Worm (Caenorhabditis elegans) whole organism, dauer: ENCODE data around the gene T13C2.3.

Source experiments
- unc-62 ChIP-seq: sonication (generic microtip); optimal IDR thresholded peaks from 2 replicates; lab custom pipeline; 2017; ENCODE audit warnings: missing biosample characterization, missing genetic modification reagents, missing genetic modification characterization

Gene T13C2.3

DNA sequence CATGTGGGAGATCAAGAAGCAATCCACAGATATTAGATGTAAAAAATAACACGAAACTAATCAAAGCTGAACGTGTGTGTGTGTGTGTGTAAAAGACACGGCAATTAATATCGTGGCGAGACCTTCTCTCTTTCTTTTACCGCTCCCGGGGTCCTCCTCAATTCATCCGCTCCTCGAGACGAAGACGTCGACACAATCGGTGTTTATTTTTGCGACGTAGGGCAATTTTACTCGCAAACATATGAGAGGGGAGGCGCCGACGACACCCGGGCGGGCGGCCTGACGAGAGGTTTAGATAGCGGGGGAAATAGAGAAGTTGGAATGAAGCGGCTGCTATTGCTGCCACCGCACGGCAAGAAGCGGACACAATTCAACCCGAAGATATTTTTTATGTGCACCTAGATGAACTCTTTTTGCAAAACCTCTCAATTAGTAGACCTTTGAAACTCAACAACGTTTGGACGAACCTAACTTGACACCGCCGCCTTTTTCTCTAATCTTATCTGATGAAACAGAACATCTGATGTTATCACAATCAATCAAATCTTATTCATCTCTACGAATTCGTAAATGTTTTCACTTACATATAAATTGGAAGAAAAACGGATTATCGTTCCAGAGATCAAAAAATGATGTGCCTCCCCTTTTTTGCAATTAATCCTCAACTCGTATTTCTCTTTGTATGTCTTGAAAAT is 43.8 kb downstream of the T13C2.3 start:
- no peak for TF ChIP-seq unc-62 (GFP tag; lab: Kevin White, UChicago)

- no peak for TF ChIP-seq unc-62 (GFP tag; lab: Kevin White, UChicago)
These were observed 44.8 kb downstream of the T13C2.3 start for ce11 chrII:6833781-6834339.

- TF ChIP-seq unc-62 (GFP tag; lab: Kevin White, UChicago): no peak
These were observed 45.6 kb downstream of the T13C2.3 start, which contains the start of gene egl-27 for ce11 chrII:6834582-6835058. TSS of gene egl-27 (plus strand) at chrII:6835008.

ce11 chrII:6835500-6835899 is 46.5 kb downstream of the T13C2.3 start:
- TF ChIP-seq unc-62 (GFP tag; lab: Kevin White, UChicago): no peak

DNA sequence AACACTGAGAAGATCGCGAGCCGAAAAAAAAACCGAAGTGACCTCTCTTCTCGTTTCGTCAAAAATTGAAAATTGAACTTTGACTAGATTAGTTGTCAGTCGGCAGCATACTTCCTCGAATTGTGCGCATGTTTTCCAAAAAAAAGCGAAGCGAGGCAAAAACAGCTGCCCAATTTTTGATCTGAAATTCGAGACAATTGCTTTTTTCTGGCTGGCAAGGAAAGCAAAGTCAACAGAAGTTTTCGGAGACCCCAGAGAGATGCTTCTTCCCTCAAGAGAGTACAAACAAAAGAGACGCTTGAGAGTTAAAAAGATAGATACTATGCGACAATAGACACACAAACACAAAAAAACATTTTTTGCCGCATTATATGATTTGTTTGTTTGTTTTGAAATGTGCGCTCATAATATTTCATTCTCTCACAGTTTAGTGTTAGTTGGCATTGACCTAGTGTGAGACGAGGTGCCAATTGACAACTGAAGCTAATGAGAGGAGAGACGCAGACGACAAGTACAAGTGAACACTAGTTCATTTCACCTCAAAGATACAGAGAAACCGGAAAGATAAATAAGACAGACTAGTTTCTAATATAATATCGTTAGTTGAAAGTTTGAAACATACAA is 47.0 kb downstream of the T13C2.3 start:
- no peak for TF ChIP-seq unc-62 (GFP tag; lab: Kevin White, UChicago)

DNA sequence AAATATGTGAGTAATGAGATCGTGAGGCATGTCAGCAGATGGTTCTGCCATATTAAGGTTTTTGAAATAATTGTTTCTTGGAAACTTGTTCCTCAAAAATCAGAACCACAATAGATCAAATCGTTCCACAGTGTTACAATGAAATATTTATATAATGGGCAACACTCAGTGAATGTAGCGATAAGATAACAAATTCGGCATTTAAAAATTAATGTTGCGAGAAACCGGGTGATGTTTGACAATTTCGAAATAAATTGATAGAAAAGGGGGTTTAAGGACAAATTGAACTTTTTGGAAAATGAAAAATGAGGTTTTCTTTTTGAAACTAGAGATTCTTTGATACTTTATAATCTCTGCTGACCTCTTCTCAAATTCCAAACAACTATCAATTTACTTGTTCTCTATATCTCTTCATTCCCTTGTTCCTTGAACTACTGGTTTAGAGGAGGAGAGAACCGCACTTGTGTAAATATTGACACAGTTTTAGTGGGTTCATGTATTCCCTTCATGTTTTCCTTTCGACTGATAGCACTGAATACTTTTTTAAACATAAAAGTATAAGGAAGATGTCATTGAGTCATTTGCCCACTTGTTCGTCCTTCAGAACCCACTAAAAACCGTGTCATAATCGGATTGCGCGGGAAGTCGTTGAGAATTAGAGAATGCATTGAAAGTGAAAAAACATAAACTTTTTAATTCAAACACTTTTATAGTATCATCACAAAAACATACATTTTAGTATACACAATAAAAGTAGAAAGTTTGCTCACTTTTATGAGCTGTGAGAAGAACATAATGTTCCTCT is 47.9 kb downstream of the T13C2.3 start:
- no peak for TF ChIP-seq unc-62 (GFP tag; lab: Kevin White, UChicago)

ce11 chrII:6838270-6838878 is 49.3 kb downstream of the T13C2.3 start:
- no peak for TF ChIP-seq unc-62 (GFP tag; lab: Kevin White, UChicago)

ce11 chrII:6838977-6839376 is 49.9 kb downstream of the T13C2.3 start:
- no peak for TF ChIP-seq unc-62 (GFP tag; lab: Kevin White, UChicago)

ce11 chrII:6840663-6841062 is 51.6 kb downstream of the T13C2.3 start:
- no peak for TF ChIP-seq unc-62 (GFP tag; lab: Kevin White, UChicago)

ce11 chrII:6841102-6841501 is 52.1 kb downstream of the T13C2.3 start:
- no peak for TF ChIP-seq unc-62 (GFP tag; lab: Kevin White, UChicago)
